Worm (Caenorhabditis elegans) whole organism, L4/young adult: ENCODE results near the gene F53H4.4.

Source experiments
- W03F9.2 ChIP-seq: fragments of 150-350 bp; optimal IDR thresholded peaks from 2 replicates; lab custom pipeline; 2014; ENCODE audit warnings: missing biosample characterization, missing genetic modification characterization
- dao-5 ChIP-seq: sonication (generic microtip); optimal IDR thresholded peaks from 2 replicates; lab custom pipeline; 2016; ENCODE audit warnings: missing genotype, missing genetic modification characterization, moderate library complexity, missing compliant biosample characterization
- him-1 ChIP-seq: sonication (generic microtip); optimal IDR thresholded peaks from 2 replicates; lab custom pipeline; 2016; ENCODE audit warnings: missing genotype, missing genetic modification reagents, missing genetic modification characterization, missing compliant biosample characterization

Gene F53H4.4

DNA sequence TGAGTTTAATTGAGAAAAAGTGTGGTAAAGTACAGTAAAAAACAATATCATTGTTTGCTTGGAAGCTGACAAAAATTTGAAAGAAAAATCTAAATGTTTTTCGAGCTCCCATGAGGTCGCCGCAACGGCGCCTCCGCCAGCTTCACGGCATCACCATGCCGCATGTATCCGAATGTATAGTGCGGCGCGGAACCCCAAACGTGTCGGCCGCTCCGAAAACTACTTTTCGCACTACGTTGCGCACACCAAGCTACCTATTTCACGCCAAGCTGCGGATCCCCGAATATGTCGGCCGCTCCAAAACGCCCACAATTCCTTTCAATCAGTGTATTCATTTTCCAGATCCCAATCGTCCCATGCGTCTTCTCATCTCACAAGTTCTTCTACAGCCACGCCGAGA, 15.2 kb upstream of the F53H4.4 start:
- TF ChIP-seq W03F9.2, result no peak
- TF ChIP-seq dao-5 (tag; lab: Kevin White, UChicago), result no peak
- TF ChIP-seq him-1, result no peak

DNA sequence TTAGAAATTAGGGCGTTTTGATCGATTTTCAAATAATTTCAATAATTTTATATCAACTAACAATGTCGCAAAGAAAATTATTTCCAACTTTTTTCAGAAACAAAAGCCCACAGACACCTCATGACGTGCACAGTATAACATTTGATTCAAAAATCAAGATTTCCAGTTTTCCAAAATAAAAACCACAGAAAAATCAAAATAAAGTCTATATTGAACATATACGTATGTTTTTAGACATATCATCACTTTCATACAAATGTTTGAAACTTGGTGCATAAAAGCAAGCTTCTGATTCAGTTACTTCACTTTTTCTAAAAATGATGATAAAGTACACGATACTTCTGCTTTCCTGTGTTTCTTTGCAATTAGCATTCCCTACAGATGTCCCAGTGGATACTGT, 9.3 kb upstream of the F53H4.4 start, which contains the start of gene F53H4.2:
Gene F53H4.2 (plus strand): TSS at position 301 of the 400 bp plus-strand sequence.
- TF ChIP-seq W03F9.2 (no peak), him-1 (no peak)

DNA sequence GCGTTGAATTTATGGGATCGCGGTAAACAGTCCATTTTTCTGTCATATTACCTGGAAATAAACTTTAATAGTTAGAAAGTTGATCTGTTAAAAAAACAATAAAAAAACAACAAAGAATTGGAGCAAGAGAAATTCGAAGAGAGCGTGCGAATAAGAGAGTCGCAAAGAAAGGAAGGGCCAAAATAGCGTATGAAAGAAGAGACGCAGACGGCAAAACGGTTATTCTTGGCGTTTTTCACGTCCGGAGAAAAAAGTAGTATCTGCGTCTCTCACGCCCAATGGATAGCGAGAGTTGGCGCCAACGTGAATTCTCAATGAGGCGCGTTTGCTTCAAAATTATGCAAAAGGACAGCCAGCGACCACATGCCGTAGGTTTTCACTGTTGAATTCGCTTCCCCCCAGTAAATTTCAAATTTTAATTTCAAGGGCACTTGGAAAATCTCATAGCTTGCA, 5.6 kb upstream of the F53H4.4 start, which contains the start of gene F53H4.6:
Gene F53H4.6 (minus strand): TSS at position 51 of the 453 bp plus-strand sequence.
- TF ChIP-seq W03F9.2 (no peak), dao-5 (tag; lab: Kevin White, UChicago) (no peak), him-1 (no peak)

DNA sequence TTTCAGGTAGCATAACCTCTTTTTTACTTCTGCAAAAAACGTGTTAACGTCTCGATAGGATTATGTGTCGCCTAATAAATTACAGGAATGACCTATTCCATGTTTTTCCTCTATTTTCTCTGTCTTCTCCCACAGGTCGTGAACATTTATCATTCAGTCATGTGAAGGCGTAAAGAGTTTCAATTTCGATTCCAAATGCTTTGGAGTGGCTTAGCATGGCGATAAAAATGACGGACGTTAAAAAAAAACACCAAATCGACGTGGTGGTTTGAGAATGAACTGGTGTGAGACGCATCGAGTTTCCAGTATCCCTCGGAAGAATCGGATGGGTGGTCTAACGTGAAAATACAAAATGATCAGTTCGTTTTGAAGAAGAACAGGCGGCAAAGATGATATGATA, 3.4 kb downstream of the F53H4.4 start:
- TF ChIP-seq W03F9.2, result no peak
- TF ChIP-seq dao-5 (tag; lab: Kevin White, UChicago), result no peak
- no peak for TF ChIP-seq him-1

DNA sequence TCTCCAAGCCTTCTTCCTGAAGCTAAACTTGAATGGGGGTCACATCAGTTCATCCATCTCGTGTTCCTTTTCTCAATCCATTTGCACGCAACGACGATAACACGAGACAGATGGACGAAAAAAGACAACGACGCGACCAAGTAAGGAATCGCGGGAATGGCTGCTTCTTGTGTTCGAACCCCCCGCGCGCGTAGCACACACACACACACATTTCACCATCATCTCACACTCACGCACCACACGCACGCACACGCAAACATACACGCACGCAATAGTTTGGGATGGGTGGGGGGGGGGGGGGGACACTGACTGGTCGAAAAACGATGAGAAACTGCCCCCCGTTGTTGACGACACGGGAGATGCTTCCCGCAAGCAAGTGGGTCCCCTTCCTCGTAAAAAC, 10.7 kb downstream of the F53H4.4 start:
- TF ChIP-seq dao-5 (tag; lab: Kevin White, UChicago) (no peak), W03F9.2 (no peak), him-1 (no peak)

DNA sequence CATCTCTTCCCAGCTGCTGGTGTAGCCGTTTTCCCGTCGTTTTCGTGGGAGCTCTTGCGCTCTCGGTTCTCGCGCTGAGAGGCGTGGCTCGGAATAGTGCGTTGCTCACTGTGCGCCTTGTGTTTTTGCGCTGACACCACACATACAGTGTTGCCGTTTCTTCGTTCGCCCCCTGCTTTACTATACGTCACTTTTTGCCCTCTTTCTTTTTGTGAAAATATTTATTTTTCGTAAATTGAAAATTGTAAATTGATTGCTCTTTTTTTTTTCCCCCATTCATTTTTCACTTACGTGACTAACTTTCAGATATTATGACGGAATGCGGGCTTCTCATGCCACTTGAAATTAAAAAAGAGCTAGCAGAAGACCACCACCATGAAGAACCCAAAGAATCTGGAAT, 12.6 kb downstream of the F53H4.4 start, which contains the start of gene gmeb-2:
Gene gmeb-2 (plus strand): TSS at position 301 of the 400 bp plus-strand sequence.
- TF ChIP-seq W03F9.2, result no peak
- no peak for TF ChIP-seq dao-5 (tag; lab: Kevin White, UChicago)
- no peak for TF ChIP-seq him-1

DNA sequence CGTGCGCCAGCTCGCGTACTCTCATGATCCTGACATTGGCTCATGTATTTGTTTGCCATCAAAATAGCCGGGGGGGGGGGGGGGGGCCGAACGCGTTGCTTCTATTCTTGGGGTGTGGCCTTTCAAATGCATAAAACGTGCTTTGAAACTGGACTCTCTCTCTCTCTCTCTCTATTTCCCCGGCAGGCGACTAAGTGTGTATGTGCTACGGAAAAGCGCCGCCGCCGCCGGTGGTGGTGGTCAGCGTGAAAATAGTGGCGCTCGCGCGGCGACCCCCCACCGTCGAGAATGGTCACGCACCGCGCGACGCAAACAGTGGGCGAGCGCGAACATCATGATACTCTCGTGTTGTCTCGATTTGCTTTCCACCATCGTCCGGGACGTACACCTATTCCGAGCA, 14.8 kb downstream of the F53H4.4 start:
- TF ChIP-seq dao-5 (tag; lab: Kevin White, UChicago), result no peak
- TF ChIP-seq W03F9.2, result no peak
- TF ChIP-seq him-1, result no peak

DNA sequence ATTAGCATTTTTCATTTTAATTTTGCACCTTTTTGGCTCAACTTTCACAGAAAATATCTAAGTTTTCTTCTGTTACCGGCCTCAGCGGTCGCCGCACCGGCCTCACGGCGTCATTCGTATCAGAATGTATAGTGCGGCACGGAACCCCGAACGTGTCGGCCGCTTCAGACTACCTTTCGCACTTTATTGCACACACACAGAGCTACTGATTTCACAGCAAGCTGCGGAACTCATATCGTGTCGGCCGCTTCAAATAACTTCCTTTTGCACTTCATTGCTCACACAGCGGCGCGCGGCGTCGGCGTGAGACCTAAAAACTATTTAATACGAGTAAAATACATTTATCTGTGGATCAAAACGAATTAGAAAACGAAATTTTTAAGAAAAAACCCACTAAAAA, 18.3 kb downstream of the F53H4.4 start:
- TF ChIP-seq W03F9.2, result no peak
- TF ChIP-seq him-1, result no peak
- TF ChIP-seq dao-5 (tag; lab: Kevin White, UChicago), result no peak

DNA sequence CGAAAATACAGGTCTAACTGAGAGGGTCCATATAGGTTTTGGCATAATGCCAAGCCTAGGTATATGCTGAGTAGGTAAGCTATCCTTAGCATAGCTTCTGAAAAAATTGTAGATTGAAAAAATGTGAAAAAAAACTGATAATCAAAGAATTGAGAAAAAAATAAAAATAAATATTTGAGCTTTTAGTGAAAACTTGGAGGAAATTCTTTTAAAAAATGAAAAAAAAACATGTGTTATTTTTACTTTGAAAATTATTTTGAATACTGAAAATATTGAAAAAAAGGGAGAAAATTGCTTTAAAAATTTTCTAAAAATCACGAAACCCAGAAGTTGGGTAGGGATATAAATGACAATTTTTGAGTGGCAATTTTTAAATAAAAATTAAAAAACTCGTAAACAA, 21.3 kb downstream of the F53H4.4 start, which contains the start of gene F53H4.3:
Gene F53H4.3 (minus strand): TSS at position 101 of the 400 bp plus-strand sequence.
- TF ChIP-seq dao-5 (tag; lab: Kevin White, UChicago) (no peak), W03F9.2 (no peak), him-1 (no peak)

DNA sequence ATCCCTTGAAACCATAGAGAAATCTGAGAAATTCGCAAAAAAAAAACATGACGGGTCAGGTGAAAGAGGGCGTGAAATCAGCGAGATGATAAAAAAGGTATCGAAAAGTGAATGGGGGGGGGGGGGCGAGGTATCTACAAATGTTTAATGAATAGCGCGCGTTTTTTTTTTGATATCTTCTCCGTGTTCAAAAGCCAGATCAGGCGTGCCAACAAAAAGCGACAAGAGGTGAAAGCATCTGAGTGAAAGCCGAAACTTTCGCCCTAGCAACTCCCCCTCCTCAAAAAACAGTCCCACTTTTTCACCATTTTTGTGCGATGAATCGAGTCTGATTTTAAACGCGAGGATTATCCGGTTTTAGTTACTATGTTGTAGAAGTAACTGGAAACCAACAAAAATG, 21.8 kb downstream of the F53H4.4 start:
- TF ChIP-seq dao-5 (tag; lab: Kevin White, UChicago), result no peak
- no peak for TF ChIP-seq him-1

DNA sequence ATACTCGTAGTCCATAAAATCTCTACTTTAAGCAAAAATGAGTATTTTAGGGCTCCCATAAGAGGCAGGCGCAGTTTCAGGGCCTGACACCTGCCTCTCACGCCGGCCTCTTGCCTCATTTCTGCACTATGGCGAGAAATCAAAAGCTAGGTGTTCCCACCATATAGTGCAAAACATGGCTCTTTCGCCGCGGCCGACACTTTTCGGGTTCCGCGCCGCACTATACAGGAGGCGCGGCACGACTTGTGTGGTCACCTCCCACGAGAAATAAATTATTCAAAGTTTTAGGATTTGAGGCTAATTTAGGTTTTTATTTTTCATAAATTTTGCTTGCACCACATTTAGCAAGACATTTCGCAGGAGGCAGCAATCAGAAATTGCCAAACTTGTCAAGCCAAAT, 26.3 kb downstream of the F53H4.4 start:
- no peak for TF ChIP-seq him-1
- no peak for TF ChIP-seq dao-5 (tag; lab: Kevin White, UChicago)
- TF ChIP-seq W03F9.2, result no peak

DNA sequence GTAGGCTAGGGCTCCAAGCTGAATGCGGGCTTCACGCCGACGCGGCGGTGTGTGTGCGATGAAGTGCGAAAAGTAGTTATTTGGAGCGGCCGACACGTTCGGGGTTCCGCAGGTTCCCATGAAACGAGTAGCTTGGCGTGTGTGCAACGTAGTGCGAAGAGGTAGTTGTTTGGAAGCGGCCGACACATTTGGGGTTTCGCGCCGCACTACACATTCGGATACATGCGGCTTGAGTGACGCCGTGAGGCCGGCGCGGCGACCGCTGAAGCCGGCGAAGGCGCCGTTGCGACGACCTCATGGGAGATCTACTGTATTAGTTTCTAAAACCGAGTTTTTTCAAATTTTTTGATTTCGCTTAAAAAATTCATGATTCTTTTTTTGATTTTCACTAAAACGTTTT, 35.0 kb downstream of the F53H4.4 start:
- TF ChIP-seq him-1 (no peak), W03F9.2 (no peak), dao-5 (tag; lab: Kevin White, UChicago) (no peak)

DNA sequence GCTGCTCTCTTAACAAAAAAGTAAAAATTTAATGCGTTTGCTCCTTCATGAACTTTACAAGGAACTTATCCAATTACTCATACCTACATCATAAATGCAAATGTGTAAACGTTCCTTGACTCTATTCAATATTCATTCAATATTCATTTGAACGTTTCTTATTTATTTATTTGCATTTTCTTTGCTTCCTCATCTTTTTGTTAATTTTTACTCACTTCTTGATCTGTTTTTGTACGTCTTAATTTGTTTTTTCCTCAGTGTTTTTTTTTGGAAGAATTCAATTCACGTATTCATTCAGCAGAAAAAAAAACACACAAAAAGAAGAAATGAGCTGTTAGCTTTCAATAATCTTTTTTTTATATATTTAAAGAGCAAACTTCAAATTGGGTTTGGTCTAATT, 36.6 kb downstream of the F53H4.4 start:
- no peak for TF ChIP-seq dao-5 (tag; lab: Kevin White, UChicago)
- no peak for TF ChIP-seq W03F9.2
- TF ChIP-seq him-1, result no peak

DNA sequence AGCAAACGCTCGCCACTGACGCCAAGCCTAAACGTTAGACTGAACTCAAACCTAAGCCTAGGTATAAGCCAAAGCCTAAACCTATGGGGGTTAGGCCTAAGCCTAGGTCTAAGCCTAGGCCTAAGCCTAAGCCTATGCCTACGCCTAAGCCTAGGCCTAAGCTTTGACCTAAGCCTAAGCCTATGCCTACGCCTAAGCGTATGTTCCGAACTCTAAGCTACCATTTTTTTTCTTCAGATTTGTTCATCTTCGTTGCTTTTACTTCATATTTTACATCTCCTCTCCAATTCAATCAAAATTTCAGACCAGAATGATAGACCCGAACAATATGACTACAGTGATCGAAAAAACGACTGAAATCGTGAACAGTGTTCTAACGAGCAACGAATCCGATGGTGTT, 44.1 kb downstream of the F53H4.4 start, which contains the start of gene npr-33:
Gene npr-33 (plus strand): TSS at position 301 of the 400 bp plus-strand sequence.
- TF ChIP-seq W03F9.2, result no peak
- TF ChIP-seq dao-5 (tag; lab: Kevin White, UChicago), result no peak
- TF ChIP-seq him-1, result no peak

DNA sequence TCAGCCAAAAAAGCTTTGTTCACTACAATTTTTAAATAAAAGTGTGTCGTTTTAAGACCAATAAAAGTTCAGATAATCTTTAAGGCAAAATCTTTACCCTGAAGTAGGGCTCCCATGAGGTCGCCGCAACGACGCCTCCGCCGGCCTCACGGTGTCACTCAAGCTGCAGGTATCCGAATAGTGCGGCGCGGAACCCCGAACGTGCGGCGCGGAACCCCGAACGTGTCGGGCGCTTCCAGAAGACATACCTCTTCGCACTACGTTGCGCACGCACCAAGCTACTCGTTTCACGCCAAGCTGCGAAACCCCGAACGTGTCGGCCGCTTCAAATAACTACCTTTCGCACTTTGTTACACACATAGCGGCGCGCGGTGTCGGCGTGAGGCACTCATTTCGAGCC, 46.7 kb downstream of the F53H4.4 start:
- no peak for TF ChIP-seq dao-5 (tag; lab: Kevin White, UChicago)

DNA sequence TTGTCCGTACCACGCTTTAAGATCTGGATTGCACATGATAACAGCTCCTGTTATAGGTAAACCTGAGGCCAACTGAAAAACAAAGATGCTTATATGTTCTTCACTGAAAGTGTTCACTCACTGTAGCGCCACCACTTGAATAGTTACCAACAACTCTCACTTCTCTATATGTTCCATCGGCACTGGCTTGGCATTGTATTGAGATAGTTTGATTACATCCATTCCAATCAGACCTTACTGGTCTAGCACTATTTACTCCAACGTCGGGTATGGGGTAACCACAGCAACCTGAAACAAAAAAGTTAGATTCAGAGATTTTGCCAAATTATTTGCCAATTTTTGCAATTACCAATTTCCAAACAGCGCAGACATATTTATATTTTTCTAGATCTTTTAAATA, 49.6 kb downstream of the F53H4.4 start:
- TF ChIP-seq W03F9.2 (no peak), dao-5 (tag; lab: Kevin White, UChicago) (no peak), him-1 (no peak)
